Worm (Caenorhabditis elegans): ENCODE measurements around the gene T07G12.5.

T07G12.5 gene

ce11 chrIV:10503750-10504232 lies 41.1 kb downstream of the T07G12.5 start:
- TF ChIP-seq crh-2 (tag; optimal IDR thresholded peaks at IDR 0.05) (peak; percentile 55), C34F6.9 (tag; optimal IDR thresholded peaks at IDR 0.05) (peak; percentile 79), nhr-23 (tag; optimal IDR thresholded peaks at IDR 0.05) (no peak), elt-3 (tag; optimal IDR thresholded peaks at IDR 0.05) (no peak), nhr-12 (tag; optimal IDR thresholded peaks at IDR 0.05) (no peak), aly-2 (tag; optimal IDR thresholded peaks at IDR 0.05) (no peak), F13H6.1 (tag; optimal IDR thresholded peaks at IDR 0.05) (peak; percentile 87), ceh-82 (tag; optimal IDR thresholded peaks at IDR 0.05) (peak; percentile 50), lin-13 (GFP tag; optimal IDR thresholded peaks at IDR 0.05) (peak; percentile 47), elt-1 (tag; optimal IDR thresholded peaks at IDR 0.05) (no peak), ceh-16 (tag; optimal IDR thresholded peaks at IDR 0.05) (no peak), R02D3.7 (tag; optimal IDR thresholded peaks at IDR 0.05) (no peak), mbf-1 (tag; optimal IDR thresholded peaks at IDR 0.05) (no peak), sem-4 (tag; optimal IDR thresholded peaks at IDR 0.05) (no peak), blmp-1 (tag; optimal IDR thresholded peaks at IDR 0.05; ENCODE audit: insufficient read depth) (no peak), skn-1 (tag; optimal IDR thresholded peaks at IDR 0.05) (no peak), sma-9 (GFP tag; optimal IDR thresholded peaks at IDR 0.05) (peak; percentile 56), sma-9 (tag; optimal IDR thresholded peaks at IDR 0.05) (no peak), nhr-237 (tag; optimal IDR thresholded peaks at IDR 0.05) (no peak), unc-39 (tag; optimal IDR thresholded peaks at IDR 0.05) (no peak), mab-5 (tag; optimal IDR thresholded peaks at IDR 0.05) (no peak), peb-1 (tag; optimal IDR thresholded peaks at IDR 0.05) (no peak), lin-11 (tag; optimal IDR thresholded peaks at IDR 0.05) (peak; percentile 37), unc-55 (GFP tag; optimal IDR thresholded peaks at IDR 0.05) (peak; percentile 88), zag-1 (tag; optimal IDR thresholded peaks at IDR 0.05) (peak; percentile 88), nhr-10 (tag; optimal IDR thresholded peaks at IDR 0.05) (no peak), gmeb-1 (tag; optimal IDR thresholded peaks at IDR 0.05) (no peak), ztf-11 (tag; optimal IDR thresholded peaks at IDR 0.05) (no peak), alr-1 (tag; optimal IDR thresholded peaks at IDR 0.05) (no peak), ama-1 (optimal IDR thresholded peaks at IDR 0.05) (no peak), nhr-77 (tag; optimal IDR thresholded peaks at IDR 0.05) (no peak), egl-27 (tag; optimal IDR thresholded peaks at IDR 0.05) (peak; percentile 23), fos-1 (tag; optimal IDR thresholded peaks at IDR 0.05) (peak; percentile 26), lin-39 (tag; optimal IDR thresholded peaks at IDR 0.05) (no peak), lsy-2 (tag; optimal IDR thresholded peaks at IDR 0.05) (peak in 1 of 2 experiments; percentile 69), Y55F3AM.14 (GFP tag; optimal IDR thresholded peaks at IDR 0.05) (peak; percentile 70), sma-3 (GFP tag; optimal IDR thresholded peaks at IDR 0.05) (peak; percentile 4), nhr-6 (tag; optimal IDR thresholded peaks at IDR 0.05) (no peak), mdl-1 (tag; optimal IDR thresholded peaks at IDR 0.05) (peak in 1 of 2 experiments; percentile 35), ztf-4 (tag; optimal IDR thresholded peaks at IDR 0.05) (peak; percentile 26), nhr-21 (tag; optimal IDR thresholded peaks at IDR 0.05) (peak; percentile 26), nhr-11 (tag; optimal IDR thresholded peaks at IDR 0.05) (no peak), ztf-1 (GFP tag; conservative IDR thresholded peaks at IDR 0.05) (no peak), ZK546.5 (tag; optimal IDR thresholded peaks at IDR 0.05) (no peak), nhr-25 (tag; optimal IDR thresholded peaks at IDR 0.05) (no peak), unc-62 (GFP tag; optimal IDR thresholded peaks at IDR 0.05) (no peak), snpc-4 (tag; optimal IDR thresholded peaks at IDR 0.05) (no peak), dmd-4 (tag; optimal IDR thresholded peaks at IDR 0.05) (no peak), nhr-129 (tag; optimal IDR thresholded peaks at IDR 0.05) (peak; percentile 80)

Data from whole organism, L2 larva.